Fruit fly (Drosophila melanogaster): ENCODE results near the gene CG3223.
A peak's percentile ranks its signal among the peaks of the same experiment; 100 is the strongest.

CG3223 gene

DNA sequence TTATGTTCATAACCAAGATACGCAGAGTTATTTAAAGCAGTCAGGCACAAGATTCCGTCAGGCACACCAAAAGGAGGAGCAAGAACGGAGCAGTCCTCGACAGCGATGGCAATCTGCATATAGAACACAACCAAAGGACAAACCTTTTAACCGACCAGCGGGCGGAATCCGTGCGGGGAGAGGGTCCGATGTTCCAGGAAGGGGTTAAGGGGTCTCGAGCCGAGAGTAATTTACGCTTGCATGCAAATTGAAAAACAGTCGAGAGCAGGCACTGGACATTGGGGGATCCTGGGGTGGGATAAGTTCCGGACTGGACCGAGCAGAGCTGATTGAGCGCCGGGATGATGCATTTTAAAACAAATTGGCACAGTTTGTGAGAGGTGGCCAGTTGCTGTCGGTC, 38.6 kb upstream of the CG3223 start:
- TF ChIP-seq CG4496 (GFP tag; IDR thresholded peaks at IDR 0.05): no peak
- TF ChIP-seq CG12605 (GFP tag; IDR thresholded peaks at IDR 0.05): no peak
- no peak for TF ChIP-seq Pif1A (GFP tag; optimal IDR thresholded peaks at IDR 0.05)
- no peak for TF ChIP-seq CG9948 (tag; optimal IDR thresholded peaks at IDR 0.05)
- no peak for TF ChIP-seq CG8301 (tag; optimal IDR thresholded peaks at IDR 0.05)

DNA sequence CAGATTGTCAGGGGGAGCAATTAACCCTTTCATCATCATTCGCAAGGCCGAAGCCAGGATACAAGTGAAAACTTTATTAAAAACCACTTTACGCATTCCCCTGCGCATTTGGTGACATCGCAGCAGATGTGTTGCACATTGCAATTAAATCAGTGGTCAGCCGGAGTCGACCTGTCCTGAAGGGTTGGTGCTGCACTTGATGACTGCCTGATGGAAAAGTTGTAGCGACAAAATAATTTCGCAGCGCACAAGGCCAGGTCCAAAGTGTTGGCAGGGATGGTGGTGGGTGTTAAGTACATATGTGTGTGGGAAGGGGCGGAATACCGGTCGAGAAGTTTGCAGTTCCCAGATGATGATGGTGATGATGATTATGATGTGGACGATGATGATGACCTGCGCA, 37.0 kb upstream of the CG3223 start:
- TF ChIP-seq CG9948 (tag; optimal IDR thresholded peaks at IDR 0.05) (no peak), CG8159 (tag; optimal IDR thresholded peaks at IDR 0.05) (no peak), CG34367 (tag; optimal IDR thresholded peaks at IDR 0.05) (no peak), CG4496 (GFP tag; IDR thresholded peaks at IDR 0.05) (no peak), CG17806 (tag; optimal IDR thresholded peaks at IDR 0.05) (no peak), gl (tag; optimal IDR thresholded peaks at IDR 0.05) (no peak), Pif1A (GFP tag; optimal IDR thresholded peaks at IDR 0.05) (no peak), CG14655 (GFP tag; optimal IDR thresholded peaks at IDR 0.05) (no peak), rn (GFP tag; IDR thresholded peaks at IDR 0.05) (no peak), CG8301 (tag; optimal IDR thresholded peaks at IDR 0.05) (no peak), Snoo (tag; optimal IDR thresholded peaks at IDR 0.05) (no peak), CG15710 (tag; optimal IDR thresholded peaks at IDR 0.05) (no peak), Pif1B (GFP tag; optimal IDR thresholded peaks at IDR 0.05) (no peak)

- TF ChIP-seq CG4496 (GFP tag; IDR thresholded peaks at IDR 0.05) (0 out of 3 replicates have a peak, but pooled peaks have one; percentile 29), Ets98B (GFP tag; IDR thresholded peaks at IDR 0.05) (no peak)
Measured at dm6 chr3R:7973049-7973448, 36.2 kb upstream of the CG3223 start.

- peak; percentile 73; the same call in 2 of the 3 replicates for TF ChIP-seq CG4496 (GFP tag; IDR thresholded peaks at IDR 0.05)
- peak; percentile 57 for TF ChIP-seq Ets98B (GFP tag; IDR thresholded peaks at IDR 0.05)
- peak; percentile 62; the same call in 1 of the 2 replicates for TF ChIP-seq CG32121 (GFP tag; IDR thresholded peaks at IDR 0.05)
Measured at dm6 chr3R:7973906-7974305, 35.3 kb upstream of the CG3223 start.

DNA sequence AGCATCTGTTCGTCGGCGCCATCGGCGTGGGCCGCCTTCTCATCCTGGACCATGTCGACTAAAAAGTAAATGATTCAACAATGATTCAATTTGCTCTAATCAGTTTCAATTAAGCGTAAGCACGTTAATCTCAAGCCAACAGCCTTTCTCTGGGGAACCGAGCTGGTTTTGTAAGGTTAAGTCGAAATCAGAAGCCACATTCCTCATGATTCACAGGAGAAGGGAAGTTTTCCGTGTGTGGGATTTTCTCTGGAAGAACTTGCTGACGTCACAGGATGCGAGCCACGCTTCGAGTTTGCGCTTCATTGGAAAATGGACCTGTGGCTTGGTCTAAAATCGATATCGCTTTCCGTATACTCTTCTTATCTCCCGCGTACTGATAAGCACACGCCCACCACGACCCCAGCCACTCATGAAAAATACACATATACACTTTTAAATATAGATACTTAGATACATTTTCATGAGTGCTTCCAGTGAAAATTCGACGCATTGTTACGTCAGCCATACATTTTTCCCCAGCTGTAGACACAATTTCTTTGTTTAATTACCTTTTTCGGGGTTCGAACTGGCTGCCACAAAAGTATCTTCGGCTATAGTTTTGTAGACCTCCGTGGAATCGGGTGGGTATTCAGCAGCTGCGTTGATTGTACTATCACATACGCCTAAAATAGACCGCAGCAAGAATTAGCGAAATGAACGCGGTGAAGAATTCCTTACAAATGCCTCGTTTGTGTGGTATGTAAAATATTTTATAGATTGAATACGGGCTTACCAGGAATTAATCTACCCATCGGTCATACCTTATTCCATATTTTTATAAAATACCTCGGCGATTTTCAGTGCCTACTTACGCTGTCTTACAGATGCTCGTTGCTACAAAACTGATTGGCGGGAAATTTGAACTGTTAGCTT, 31.9 kb upstream of the CG3223 start:
- TF ChIP-seq Pif1B (GFP tag; optimal IDR thresholded peaks at IDR 0.05) (no peak), CG8301 (tag; optimal IDR thresholded peaks at IDR 0.05) (no peak), CG15710 (tag; optimal IDR thresholded peaks at IDR 0.05) (no peak), Ets98B (GFP tag; IDR thresholded peaks at IDR 0.05) (no peak), CG8159 (tag; optimal IDR thresholded peaks at IDR 0.05) (peak; percentile 16), CG17806 (tag; optimal IDR thresholded peaks at IDR 0.05) (no peak), CG4496 (GFP tag; IDR thresholded peaks at IDR 0.05) (0 out of 3 replicates have a peak, but pooled peaks have one; percentile 31), D1 (tag; optimal IDR thresholded peaks at IDR 0.05) (no peak), CG32121 (GFP tag; IDR thresholded peaks at IDR 0.05) (no peak), EcR (GFP tag; optimal IDR thresholded peaks at IDR 0.05) (no peak), gl (tag; optimal IDR thresholded peaks at IDR 0.05) (no peak), fd96Ca (GFP tag; IDR thresholded peaks at IDR 0.05) (no peak), rn (GFP tag; IDR thresholded peaks at IDR 0.05) (no peak), CG9948 (tag; optimal IDR thresholded peaks at IDR 0.05) (no peak), CG12605 (GFP tag; IDR thresholded peaks at IDR 0.05) (no peak), CG13204 (GFP tag; optimal IDR thresholded peaks at IDR 0.05) (no peak), Snoo (tag; optimal IDR thresholded peaks at IDR 0.05) (no peak), Pif1A (GFP tag; optimal IDR thresholded peaks at IDR 0.05) (no peak), CG10348 (GFP tag; IDR thresholded peaks at IDR 0.05) (no peak), CG14655 (GFP tag; optimal IDR thresholded peaks at IDR 0.05) (no peak), CG34367 (tag; optimal IDR thresholded peaks at IDR 0.05) (peak; percentile 8)

DNA sequence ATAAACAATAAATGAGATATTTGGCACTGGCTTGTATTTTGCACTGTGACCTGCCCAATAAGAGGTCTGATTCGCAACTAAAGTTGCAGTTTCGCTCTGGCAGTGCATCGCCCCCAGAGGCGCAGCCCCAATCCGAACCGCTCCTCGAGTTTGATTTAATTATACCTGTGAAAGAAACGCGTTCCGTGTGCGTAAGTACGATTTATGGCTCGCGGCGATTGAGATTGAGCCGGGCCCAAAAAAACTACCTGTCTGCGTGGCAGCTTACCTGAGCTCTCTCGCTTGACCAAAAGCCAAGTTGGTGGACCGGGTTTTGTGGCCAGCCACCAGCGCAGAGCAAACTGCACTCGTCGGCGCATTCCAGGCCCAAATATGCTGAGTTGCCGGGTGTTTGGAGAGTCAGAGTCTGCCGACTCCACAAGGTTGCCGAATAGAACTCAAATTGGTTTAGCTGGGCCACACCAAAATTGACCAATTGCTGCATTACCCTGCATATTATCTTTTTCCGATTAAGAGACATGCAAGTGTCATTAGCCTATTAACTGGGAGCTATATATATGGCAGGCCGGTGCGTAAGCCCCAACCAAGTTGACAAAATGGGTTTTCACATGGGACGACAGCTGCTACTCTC, 30.7 kb upstream of the CG3223 start, which contains the start of the genes CD98hc and Os-C:
CD98hc (minus strand) TSS at position 50 of the 631 bp plus-strand sequence.
Os-C (plus strand) TSS at position 581 of the 631 bp plus-strand sequence.
- no peak for TF ChIP-seq EcR (GFP tag; optimal IDR thresholded peaks at IDR 0.05)
- TF ChIP-seq CG12605 (GFP tag; IDR thresholded peaks at IDR 0.05): 0 out of 2 replicates have a peak, but pooled peaks have one; percentile 17

dm6 chr3R:7980222-7980621, 29.0 kb upstream of the CG3223 start, which contains the start of gene Sfp84E:
Sfp84E (minus strand) TSS chr3R:7980322.
- TF ChIP-seq D1 (tag; optimal IDR thresholded peaks at IDR 0.05): no peak
- TF ChIP-seq CG8301 (tag; optimal IDR thresholded peaks at IDR 0.05): no peak
- TF ChIP-seq CG15710 (tag; optimal IDR thresholded peaks at IDR 0.05): no peak
- no peak for TF ChIP-seq Pif1A (GFP tag; optimal IDR thresholded peaks at IDR 0.05)
- no peak for TF ChIP-seq gl (tag; optimal IDR thresholded peaks at IDR 0.05)
- no peak for TF ChIP-seq CG14655 (GFP tag; optimal IDR thresholded peaks at IDR 0.05)

Data from whole organism, pupa.